Fruit fly (Drosophila melanogaster): ENCODE data around the gene S.

The S gene

dm6 chr2L:1070332-1070731, 7.3 kb downstream of the S start (continued):
- TF ChIP-seq bsh (GFP tag; optimal IDR thresholded peaks at IDR 0.05) (peak; percentile 14 to 77), CG8944 (GFP tag; optimal IDR thresholded peaks at IDR 0.05) (no peak), Nf-YC (tag; optimal IDR thresholded peaks at IDR 0.05) (no peak), Mrtf (GFP tag; IDR thresholded peaks at IDR 0.05) (no peak), Atf-2 (GFP tag; optimal IDR thresholded peaks at IDR 0.05) (no peak), trh (GFP tag; optimal IDR thresholded peaks at IDR 0.05) (no peak), CG14965 (GFP tag; optimal IDR thresholded peaks at IDR 0.05; ENCODE audit: borderline replicate concordance) (no peak), CG15479 (GFP tag; optimal IDR thresholded peaks at IDR 0.05) (no peak), Bdp1 (GFP tag; optimal IDR thresholded peaks at IDR 0.05) (no peak), Doc3 (GFP tag; IDR thresholded peaks at IDR 0.05; ENCODE audit: partially characterized antibody) (no peak), ato (GFP tag; IDR thresholded peaks at IDR 0.05; ENCODE audit: partially characterized antibody) (no peak), ranshi (GFP tag; IDR thresholded peaks at IDR 0.05) (no peak), Fer3 (tag; optimal IDR thresholded peaks at IDR 0.05) (no peak), otp (GFP tag; IDR thresholded peaks at IDR 0.05) (no peak), Hr51 (GFP tag; optimal IDR thresholded peaks at IDR 0.05) (no peak), Xrp1 (GFP tag; IDR thresholded peaks at IDR 0.05) (peak; percentile 73), so (GFP tag; IDR thresholded peaks at IDR 0.05) (no peak), ttk (GFP tag; IDR thresholded peaks at IDR 0.05) (no peak), CG10267 (tag; optimal IDR thresholded peaks at IDR 0.05) (peak; percentile 15), MTF-1 (GFP tag; optimal IDR thresholded peaks at IDR 0.05; ENCODE audit: borderline replicate concordance) (no peak), Optix (GFP tag; IDR thresholded peaks at IDR 0.05) (no peak), zfh2 (GFP tag; optimal IDR thresholded peaks at IDR 0.05) (no peak), HmgZ (tag; optimal IDR thresholded peaks at IDR 0.05) (no peak), CG14710 (tag; optimal IDR thresholded peaks at IDR 0.05) (peak; percentile 56), mirr (GFP tag; optimal IDR thresholded peaks at IDR 0.05) (no peak), CG10654 (GFP tag; optimal IDR thresholded peaks at IDR 0.05) (no peak), CG2875 (GFP tag; optimal IDR thresholded peaks at IDR 0.05) (peak; percentile 34), dan (GFP tag; IDR thresholded peaks at IDR 0.05) (no peak), btn (GFP tag; optimal IDR thresholded peaks at IDR 0.05) (no peak), Ada2b (GFP tag; IDR thresholded peaks at IDR 0.05) (no peak), her (GFP tag; optimal IDR thresholded peaks at IDR 0.05) (no peak), CG16813 (GFP tag; IDR thresholded peaks at IDR 0.05; ENCODE audit: partially characterized antibody) (no peak), pzg (GFP tag; optimal IDR thresholded peaks at IDR 0.05) (no peak), CG14667 (GFP tag; IDR thresholded peaks at IDR 0.05) (no peak), bcd (GFP tag; optimal IDR thresholded peaks at IDR 0.05) (no peak), pros (GFP tag; optimal IDR thresholded peaks at IDR 0.05) (no peak), nau (GFP tag; optimal IDR thresholded peaks at IDR 0.05) (no peak), jing (GFP tag; optimal IDR thresholded peaks at IDR 0.05) (no peak), ham (GFP tag; IDR thresholded peaks at IDR 0.05) (no peak), CG14441 (GFP tag; IDR thresholded peaks at IDR 0.05) (no peak), CG17612 (GFP tag; IDR thresholded peaks at IDR 0.05) (no peak), fu2 (GFP tag; optimal IDR thresholded peaks at IDR 0.05) (no peak), peb (GFP tag; IDR thresholded peaks at IDR 0.05) (no peak), tap (tag; optimal IDR thresholded peaks at IDR 0.05) (peak; percentile 10), CG13894 (tag; optimal IDR thresholded peaks at IDR 0.05) (no peak), gce (GFP tag; IDR thresholded peaks at IDR 0.05) (no peak), CG34376 (GFP tag; optimal IDR thresholded peaks at IDR 0.05) (no peak), Ets65A (GFP tag) (peak; percentile 60), PHDP (tag; optimal IDR thresholded peaks at IDR 0.05) (peak; percentile 18), wdn (GFP tag; IDR thresholded peaks at IDR 0.05) (no peak), CG2678 (tag; optimal IDR thresholded peaks at IDR 0.05) (peak; percentile 32), CG1832 (GFP tag; optimal IDR thresholded peaks at IDR 0.05) (no peak)
